Worm (Caenorhabditis elegans) whole organism, early embryonic: ENCODE results near the gene pkg-2.

Experiments
- B0310.2 ChIP-seq: sonication (generic microtip); optimal IDR thresholded peaks from 2 replicates; lab custom pipeline; 2016; ENCODE audit warnings: mild to moderate bottlenecking, missing genetic modification characterization, missing compliant biosample characterization
- F13C5.2 ChIP-seq: sonication (generic microtip); optimal IDR thresholded peaks from 2 replicates; lab custom pipeline; 2017; ENCODE audit warnings: mild to moderate bottlenecking, missing genetic modification characterization, inconsistent platforms, missing compliant biosample characterization
- ama-1 ChIP-seq: fragments of 150-350 bp; optimal IDR thresholded peaks from 2 replicates; lab custom pipeline; 2014
- ceh-36 ChIP-seq: sonication (generic microtip); optimal IDR thresholded peaks from 2 replicates; lab custom pipeline; 2016; ENCODE audit warnings: missing genetic modification characterization, inconsistent platforms, missing compliant biosample characterization
- ets-7 ChIP-seq: sonication (generic microtip); optimal IDR thresholded peaks from 2 replicates; lab custom pipeline; 2016; ENCODE audit warnings: missing genotype, missing genetic modification characterization, missing compliant biosample characterization
- flt-1 ChIP-seq: fragments of 200-800 bp; sonication (Bioruptor generic); IDR thresholded peaks from 2 replicates; pipeline ENCODE4 v1.3.6; 2022; ENCODE audit warnings: missing genetic modification characterization, missing compliant biosample characterization
- hmbx-1 ChIP-seq: sonication (generic microtip); optimal IDR thresholded peaks from 2 replicates; lab custom pipeline; 2016; ENCODE audit warnings: mild to moderate bottlenecking, missing genetic modification characterization, missing compliant biosample characterization
- hmg-4 ChIP-seq: fragments of 200-800 bp; sonication (Bioruptor generic); optimal IDR thresholded peaks from 2 replicates; lab custom pipeline; 2018; ENCODE audit warnings: mild to moderate bottlenecking, missing genetic modification characterization, missing compliant biosample characterization
- hnd-1 ChIP-seq: sonication (generic microtip); optimal IDR thresholded peaks from 2 replicates; lab custom pipeline; 2016; ENCODE audit warnings: missing genetic modification characterization, missing compliant biosample characterization
- scrt-1 ChIP-seq: fragments of 200-800 bp; sonication (Bioruptor generic); IDR thresholded peaks from 2 replicates; pipeline ENCODE4 v1.3.6; 2022; ENCODE audit warnings: missing genetic modification characterization, missing compliant biosample characterization
- tbx-11 ChIP-seq: fragments of 200-800 bp; sonication (Bioruptor generic); IDR thresholded peaks from 2 replicates; pipeline ENCODE4 v1.3.6; 2022; ENCODE audit warnings: missing genetic modification characterization, missing compliant biosample characterization

DNA sequence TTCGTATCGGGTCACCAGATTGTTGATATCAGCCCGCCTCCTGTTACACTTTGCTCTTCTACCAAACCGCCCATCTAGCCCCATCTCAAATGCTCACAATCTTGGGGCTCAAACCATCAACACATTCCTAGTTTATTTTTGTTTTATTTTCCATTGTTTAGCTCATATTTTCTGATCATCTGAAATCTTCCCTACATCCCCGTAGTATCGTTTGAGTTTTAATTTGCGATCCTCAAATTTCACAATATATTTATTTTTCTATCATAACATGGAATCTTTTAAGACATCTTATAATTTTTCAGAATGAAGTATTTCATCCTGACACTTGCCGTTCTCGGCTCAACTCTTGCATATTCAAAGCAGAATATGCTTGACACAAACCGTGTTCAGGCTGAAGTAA lies 43.8 kb upstream of the pkg-2 start, which contains the start of gene spp-10:
- TF ChIP-seq ceh-36 (tag; lab: Kevin White, UChicago) (no peak), ama-1 (lab: Kevin White, UChicago) (no peak), ets-7 (tag; lab: Kevin White, UChicago) (no peak), F13C5.2 (tag; lab: Kevin White, UChicago) (no peak), hmbx-1 (tag; lab: Kevin White, UChicago) (no peak), hnd-1 (tag; lab: Kevin White, UChicago) (no peak), flt-1 (GFP tag; lab: Robert Waterston, UW) (no peak), tbx-11 (GFP tag; lab: Robert Waterston, UW) (no peak), hmg-4 (GFP tag; lab: Kevin White, UChicago) (no peak), B0310.2 (no peak), scrt-1 (GFP tag; lab: Robert Waterston, UW) (no peak)
